Fruit fly (Drosophila melanogaster) whole organism, embryonic: Measurements from ENCODE around the gene CG33664.

ENCODE experiments used
- CG31365 ChIP-seq: fragments of 200-800 bp; sonication (Bioruptor generic); optimal IDR thresholded peaks from 2 replicates; lab custom pipeline; 2018; ENCODE audit warnings: missing biosample characterization, mild to moderate bottlenecking, missing genetic modification characterization
- CG8359 ChIP-seq: fragments of 200-800 bp; sonication (Bioruptor generic); optimal IDR thresholded peaks from 2 replicates; lab custom pipeline; 2017; ENCODE audit warnings: missing biosample characterization, mild to moderate bottlenecking, missing genetic modification characterization, borderline replicate concordance
- Doc3 ChIP-seq: fragments of 200-800 bp; sonication (Bioruptor generic); IDR thresholded peaks from 3 replicates; pipeline ENCODE4 v1.3.6; 2022; ENCODE audit warnings: missing biosample characterization, missing genetic modification characterization; ENCODE audit not compliant: partially characterized antibody
- ERR ChIP-seq: fragments of 200-800 bp; sonication (Bioruptor generic); optimal IDR thresholded peaks from 2 replicates; lab custom pipeline; 2016; ENCODE audit warnings: missing biosample characterization, missing genetic modification characterization
- pros ChIP-seq: fragments of 200-800 bp; sonication (Bioruptor generic); optimal IDR thresholded peaks from 3 replicates; lab custom pipeline; 2019; ENCODE audit warnings: missing biosample characterization, mild to moderate bottlenecking, missing genetic modification characterization, moderate library complexity

DNA sequence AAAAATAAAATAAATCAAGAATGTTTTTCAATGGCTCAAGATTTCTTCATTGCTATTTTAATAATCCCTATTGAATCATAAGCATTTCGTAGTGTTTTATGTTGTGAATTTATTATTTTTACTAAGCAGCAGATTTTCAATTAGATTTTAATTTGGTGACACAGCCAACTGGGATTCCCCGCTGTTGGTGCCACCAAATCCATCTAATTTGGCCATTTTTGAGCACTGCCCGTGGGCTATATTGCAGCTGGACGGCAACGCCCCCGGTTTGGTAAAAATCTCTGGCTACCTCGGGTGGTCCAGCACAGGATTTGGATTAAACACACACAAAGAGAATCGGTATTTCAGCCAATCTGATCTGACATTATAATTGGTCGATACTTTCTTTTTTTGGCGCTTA, 34.8 kb upstream of the CG33664 start:
- TF ChIP-seq Doc3 (no peak), ERR (GFP tag; lab: Kevin White, UChicago) (no peak), CG31365 (no peak), pros (GFP tag; lab: Kevin White, UChicago) (no peak), CG8359 (GFP tag; lab: Kevin White, UChicago) (no peak)
